Worm (Caenorhabditis elegans): ENCODE results near the gene F53G2.13.

The F53G2.13 gene

ce11 chrII:2473270-2473669, 10.3 kb upstream of the F53G2.13 start, which contains the start of gene tsr-1:
TSS of gene tsr-1 (minus strand) at chrII:2473370.
- TF ChIP-seq hnd-1 (tag; optimal IDR thresholded peaks at IDR 0.05) (no peak), ceh-13 (GFP tag; optimal IDR thresholded peaks at IDR 0.05) (no peak), flt-1 (GFP tag; IDR thresholded peaks at IDR 0.05) (no peak), tbx-11 (GFP tag; IDR thresholded peaks at IDR 0.05) (no peak), ama-1 (optimal IDR thresholded peaks at IDR 0.05) (no peak), aly-1 (tag; optimal IDR thresholded peaks at IDR 0.05) (no peak)

ce11 chrII:2478543-2478942, 5.1 kb upstream of the F53G2.13 start, which contains the start of gene mnat-1:
TSS of gene mnat-1 (minus strand) at chrII:2478643.
- TF ChIP-seq pes-1 (GFP tag; IDR thresholded peaks at IDR 0.05): no peak
- TF ChIP-seq tbx-11 (GFP tag; IDR thresholded peaks at IDR 0.05): no peak
- TF ChIP-seq hmg-4 (GFP tag; optimal IDR thresholded peaks at IDR 0.05): no peak
- TF ChIP-seq hnd-1 (tag; optimal IDR thresholded peaks at IDR 0.05): no peak
- no peak for TF ChIP-seq ceh-36 (tag; optimal IDR thresholded peaks at IDR 0.05)
- no peak for TF ChIP-seq aly-1 (tag; optimal IDR thresholded peaks at IDR 0.05)
- TF ChIP-seq F13C5.2 (tag; optimal IDR thresholded peaks at IDR 0.05): no peak
- TF ChIP-seq hmbx-1 (tag; optimal IDR thresholded peaks at IDR 0.05): no peak
- no peak for TF ChIP-seq ama-1 (optimal IDR thresholded peaks at IDR 0.05)
- TF ChIP-seq ceh-13 (GFP tag; optimal IDR thresholded peaks at IDR 0.05): no peak
- TF ChIP-seq tra-4 (tag; optimal IDR thresholded peaks at IDR 0.05): no peak

- TF ChIP-seq ama-1 (optimal IDR thresholded peaks at IDR 0.05) (no peak), B0310.2 (tag; optimal IDR thresholded peaks at IDR 0.05) (no peak), F13C5.2 (tag; optimal IDR thresholded peaks at IDR 0.05) (no peak), tbx-37 (GFP tag; conservative IDR thresholded peaks at IDR 0.05) (no peak), scrt-1 (GFP tag; IDR thresholded peaks at IDR 0.05) (no peak), aly-1 (tag; optimal IDR thresholded peaks at IDR 0.05) (no peak), sea-1 (GFP tag; conservative IDR thresholded peaks at IDR 0.05) (no peak), ceh-36 (tag; optimal IDR thresholded peaks at IDR 0.05) (no peak), hmbx-1 (tag; optimal IDR thresholded peaks at IDR 0.05) (no peak), flt-1 (GFP tag; IDR thresholded peaks at IDR 0.05) (no peak), tbx-11 (GFP tag; IDR thresholded peaks at IDR 0.05) (no peak), pes-1 (GFP tag; IDR thresholded peaks at IDR 0.05) (no peak)
Observed at ce11 chrII:2479047-2479446, 4.6 kb upstream of the F53G2.13 start, which contains the start of gene F53G2.12. TSS of gene F53G2.12 (minus strand) at chrII:2479090.

- TF ChIP-seq tbx-37 (GFP tag; conservative IDR thresholded peaks at IDR 0.05) (no peak), B0310.2 (tag; optimal IDR thresholded peaks at IDR 0.05) (no peak), tra-4 (tag; optimal IDR thresholded peaks at IDR 0.05) (no peak), hnd-1 (tag; optimal IDR thresholded peaks at IDR 0.05) (no peak), ceh-13 (GFP tag; optimal IDR thresholded peaks at IDR 0.05) (no peak), pes-1 (GFP tag; IDR thresholded peaks at IDR 0.05) (no peak), F13C5.2 (tag; optimal IDR thresholded peaks at IDR 0.05) (no peak), sea-1 (GFP tag; conservative IDR thresholded peaks at IDR 0.05) (no peak), scrt-1 (GFP tag; IDR thresholded peaks at IDR 0.05) (no peak), hmg-4 (GFP tag; optimal IDR thresholded peaks at IDR 0.05) (no peak), ets-7 (tag; optimal IDR thresholded peaks at IDR 0.05) (no peak), tbx-11 (GFP tag; IDR thresholded peaks at IDR 0.05) (no peak), aly-1 (tag; optimal IDR thresholded peaks at IDR 0.05) (no peak), flt-1 (GFP tag; IDR thresholded peaks at IDR 0.05) (no peak)
Observed at ce11 chrII:2480099-2480498, 3.5 kb upstream of the F53G2.13 start, which contains the start of gene F53G2.3. TSS of gene F53G2.3 (plus strand) at chrII:2480399.

- TF ChIP-seq ceh-13 (GFP tag; optimal IDR thresholded peaks at IDR 0.05) (no peak), hmbx-1 (tag; optimal IDR thresholded peaks at IDR 0.05) (no peak), ets-7 (tag; optimal IDR thresholded peaks at IDR 0.05) (no peak), sea-1 (GFP tag; conservative IDR thresholded peaks at IDR 0.05) (no peak), ama-1 (optimal IDR thresholded peaks at IDR 0.05) (no peak), flt-1 (GFP tag; IDR thresholded peaks at IDR 0.05) (no peak), tbx-11 (GFP tag; IDR thresholded peaks at IDR 0.05) (no peak), hnd-1 (tag; optimal IDR thresholded peaks at IDR 0.05) (no peak), ceh-36 (tag; optimal IDR thresholded peaks at IDR 0.05) (no peak), hmg-4 (GFP tag; optimal IDR thresholded peaks at IDR 0.05) (no peak), pes-1 (GFP tag; IDR thresholded peaks at IDR 0.05) (no peak)
Observed at ce11 chrII:2481621-2482020, 2.0 kb upstream of the F53G2.13 start, which contains the start of gene F53G2.2. TSS of gene F53G2.2 (plus strand) at chrII:2481921.

ce11 chrII:2488386-2488785, 4.8 kb downstream of the F53G2.13 start, which contains the start of gene F53G2.1:
TSS of gene F53G2.1 (plus strand) at chrII:2488686.
- no peak for TF ChIP-seq scrt-1 (GFP tag; IDR thresholded peaks at IDR 0.05)
- TF ChIP-seq F13C5.2 (tag; optimal IDR thresholded peaks at IDR 0.05): no peak
- TF ChIP-seq tra-4 (tag; optimal IDR thresholded peaks at IDR 0.05): no peak

- no peak for TF ChIP-seq ceh-36 (tag; optimal IDR thresholded peaks at IDR 0.05)
- no peak for TF ChIP-seq pes-1 (GFP tag; IDR thresholded peaks at IDR 0.05)
- TF ChIP-seq hmg-4 (GFP tag; optimal IDR thresholded peaks at IDR 0.05): no peak
- no peak for TF ChIP-seq aly-1 (tag; optimal IDR thresholded peaks at IDR 0.05)
- TF ChIP-seq ama-1 (optimal IDR thresholded peaks at IDR 0.05): no peak
- TF ChIP-seq tbx-11 (GFP tag; IDR thresholded peaks at IDR 0.05): no peak
- no peak for TF ChIP-seq flt-1 (GFP tag; IDR thresholded peaks at IDR 0.05)
- no peak for TF ChIP-seq F13C5.2 (tag; optimal IDR thresholded peaks at IDR 0.05)
- no peak for TF ChIP-seq sea-1 (GFP tag; conservative IDR thresholded peaks at IDR 0.05)
- TF ChIP-seq ceh-13 (GFP tag; optimal IDR thresholded peaks at IDR 0.05): no peak
- no peak for TF ChIP-seq tra-4 (tag; optimal IDR thresholded peaks at IDR 0.05)
- no peak for TF ChIP-seq tbx-37 (GFP tag; conservative IDR thresholded peaks at IDR 0.05)
- no peak for TF ChIP-seq scrt-1 (GFP tag; IDR thresholded peaks at IDR 0.05)
- no peak for TF ChIP-seq hmbx-1 (tag; optimal IDR thresholded peaks at IDR 0.05)
Observed at ce11 chrII:2503703-2504430, 20.3 kb downstream of the F53G2.13 start.

Data from whole organism, early embryonic.